Fruit fly (Drosophila melanogaster): ENCODE measurements around the gene CG3698.

The CG3698 gene

DNA sequence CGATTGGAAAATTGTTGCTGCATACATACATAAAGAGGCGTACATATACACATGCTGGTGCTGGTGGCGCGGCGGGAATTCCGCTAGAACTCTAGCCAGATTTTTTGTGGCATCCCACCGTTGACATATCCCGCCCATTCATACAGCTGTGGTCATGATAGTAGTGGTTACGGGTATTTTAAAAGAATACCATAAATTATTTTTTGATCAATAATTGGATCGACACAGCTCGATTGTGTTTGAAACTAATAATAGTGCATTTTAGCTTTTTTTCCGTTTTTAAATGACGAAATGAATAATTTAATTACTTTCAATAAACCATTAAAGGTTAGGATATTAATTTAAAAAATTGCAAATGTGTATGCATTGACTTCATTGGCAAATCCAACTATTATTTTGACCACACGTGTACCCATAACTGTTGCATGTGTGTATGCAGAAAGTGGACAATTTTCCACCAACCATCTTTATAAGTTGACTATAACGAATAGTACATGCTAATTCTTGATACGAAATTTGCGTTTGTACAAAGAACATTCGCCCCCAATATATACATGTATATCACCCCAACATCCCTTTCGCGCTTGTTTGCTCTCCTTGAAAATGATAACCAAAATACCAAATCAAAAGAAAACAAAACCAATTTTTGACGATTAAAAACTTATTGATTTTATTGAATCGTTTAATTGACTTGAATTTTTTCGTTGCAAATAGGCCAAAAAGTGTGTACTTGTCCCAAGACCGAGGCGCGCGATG is 26.1 kb downstream of the CG3698 start (continued):
- TF ChIP-seq ci (GFP tag; IDR thresholded peaks at IDR 0.05) = peak; percentile 92
- TF ChIP-seq CG15073 (GFP tag; optimal IDR thresholded peaks at IDR 0.05) = no peak
- peak; percentile 87 for TF ChIP-seq Drgx (GFP tag; IDR thresholded peaks at IDR 0.05)
- peak; percentile 16 for TF ChIP-seq en (GFP tag; optimal IDR thresholded peaks at IDR 0.05)
- peak; percentile 58 for TF ChIP-seq E2f2 (GFP tag; IDR thresholded peaks at IDR 0.05)
- peak; percentile 81 for TF ChIP-seq H2.0 (GFP tag; IDR thresholded peaks at IDR 0.05)
- TF ChIP-seq lola (GFP tag; optimal IDR thresholded peaks at IDR 0.05) = peak in 1 of 3 experiments; percentile 63
- peak; percentile 84 for TF ChIP-seq Meics (GFP tag; optimal IDR thresholded peaks at IDR 0.05)
- peak; percentile 37 for TF ChIP-seq CG15011 (GFP tag; optimal IDR thresholded peaks at IDR 0.05)
- peak; percentile 55 for TF ChIP-seq CoRest (tag; optimal IDR thresholded peaks at IDR 0.05)
- peak; percentile 75 for TF ChIP-seq CG7786 (GFP tag; optimal IDR thresholded peaks at IDR 0.05)
- TF ChIP-seq CG10267 (tag; optimal IDR thresholded peaks at IDR 0.05) = peak; percentile 76
- peak; percentile 38 for TF ChIP-seq her (GFP tag; optimal IDR thresholded peaks at IDR 0.05)
- peak; percentile 64 for TF ChIP-seq Bdp1 (GFP tag; optimal IDR thresholded peaks at IDR 0.05)
- TF ChIP-seq tup (GFP tag; optimal IDR thresholded peaks at IDR 0.05) = peak; percentile 29
- TF ChIP-seq CG15479 (GFP tag; optimal IDR thresholded peaks at IDR 0.05) = no peak
- TF ChIP-seq CG18011 (GFP tag; optimal IDR thresholded peaks at IDR 0.05) = no peak
- TF ChIP-seq cad (GFP tag; optimal IDR thresholded peaks at IDR 0.05) = no peak
- peak; percentile 57 for TF ChIP-seq CG13624 (GFP tag; optimal IDR thresholded peaks at IDR 0.05)
- TF ChIP-seq CG17186 (GFP tag; optimal IDR thresholded peaks at IDR 0.05) = peak; percentile 36
- no peak for TF ChIP-seq sima (GFP tag; optimal IDR thresholded peaks at IDR 0.05)
- peak; percentile 98 for TF ChIP-seq CG11696 (GFP tag; IDR thresholded peaks at IDR 0.05)
- TF ChIP-seq Taf1 (GFP tag; IDR thresholded peaks at IDR 0.05) = 0 out of 2 replicates have a peak, but pooled peaks have one; percentile 13
- peak; percentile 67; the same call in 1 of the 2 replicates for TF ChIP-seq Rx (GFP tag; IDR thresholded peaks at IDR 0.05)
- TF ChIP-seq zfh1 (GFP tag; IDR thresholded peaks at IDR 0.05) = peak; percentile 79
- TF ChIP-seq CG17361 (GFP tag; IDR thresholded peaks at IDR 0.05) = peak; percentile 68
- TF ChIP-seq Hr39 (optimal IDR thresholded peaks at IDR 0.05) = no peak
- TF ChIP-seq Oli (tag; optimal IDR thresholded peaks at IDR 0.05) = peak; percentile 76
- peak; percentile 64 for TF ChIP-seq zfh2 (GFP tag; optimal IDR thresholded peaks at IDR 0.05)
- no peak for TF ChIP-seq Trl (optimal IDR thresholded peaks at IDR 0.05)
- TF ChIP-seq Trl (GFP tag; optimal IDR thresholded peaks at IDR 0.05) = peak; percentile 66
- no peak for TF ChIP-seq Dp (GFP tag; optimal IDR thresholded peaks at IDR 0.05)
- no peak for TF ChIP-seq HLH4C (GFP tag; IDR thresholded peaks at IDR 0.05; ENCODE audit: partially characterized antibody)
- TF ChIP-seq CG9876 (GFP tag; optimal IDR thresholded peaks at IDR 0.05) = peak; percentile 8
- TF ChIP-seq B-H1 (GFP tag; IDR thresholded peaks at IDR 0.05) = peak; percentile 71
- TF ChIP-seq CG15696 (tag; optimal IDR thresholded peaks at IDR 0.05) = peak; percentile 12
- TF ChIP-seq Hmx (GFP tag; optimal IDR thresholded peaks at IDR 0.05) = peak; percentile 37
- no peak for TF ChIP-seq CkIIα-i1 (GFP tag; IDR thresholded peaks at IDR 0.05)
- TF ChIP-seq bab2 (GFP tag; optimal IDR thresholded peaks at IDR 0.05) = peak; percentile 77
- TF ChIP-seq CG4854 (GFP tag; optimal IDR thresholded peaks at IDR 0.05) = peak; percentile 66
- peak; percentile 72 for TF ChIP-seq CG6683 (GFP tag; optimal IDR thresholded peaks at IDR 0.05)
- TF ChIP-seq sc (optimal IDR thresholded peaks at IDR 0.05) = no peak
- TF ChIP-seq sc (GFP tag; optimal IDR thresholded peaks at IDR 0.05) = peak; percentile 70
- peak; percentile 83; the same call in 2 of the 3 replicates for TF ChIP-seq otp (GFP tag; IDR thresholded peaks at IDR 0.05)
- TF ChIP-seq al (GFP tag; IDR thresholded peaks at IDR 0.05) = peak; percentile 55; the same call in 1 of the 2 replicates
- no peak for TF ChIP-seq sqz (GFP tag; optimal IDR thresholded peaks at IDR 0.05)
- TF ChIP-seq CG17612 (GFP tag; IDR thresholded peaks at IDR 0.05) = no peak
- TF ChIP-seq ind (GFP tag; optimal IDR thresholded peaks at IDR 0.05) = peak; percentile 75
- TF ChIP-seq gsb-n (tag; optimal IDR thresholded peaks at IDR 0.05) = peak; percentile 77
- TF ChIP-seq CG4328 (GFP tag; optimal IDR thresholded peaks at IDR 0.05) = no peak
- TF ChIP-seq Optix (GFP tag; IDR thresholded peaks at IDR 0.05) = 0 out of 3 replicates have a peak, but pooled peaks have one; percentile 44

Measured in whole organism, embryonic.